Fruit fly (Drosophila melanogaster): Measurements from ENCODE around the gene Spase12.

The Spase12 gene

dm6 chr3R:29490912-29491311, at the start of gene Spase12:
Gene Spase12, minus strand, starts transcription at chr3R:29491150.
- TF ChIP-seq CG17801 (GFP tag; optimal IDR thresholded peaks at IDR 0.05; ENCODE audit: partially characterized antibody): peak; percentile 10

- TF ChIP-seq CG17801 (GFP tag; optimal IDR thresholded peaks at IDR 0.05; ENCODE audit: partially characterized antibody): no peak
Measured at dm6 chr3R:29538436-29538835, 47.5 kb upstream of the Spase12 start.

dm6 chr3R:29526565-29526964, 35.6 kb upstream of the Spase12 start:
- no peak for TF ChIP-seq CG17801 (GFP tag; optimal IDR thresholded peaks at IDR 0.05; ENCODE audit: partially characterized antibody)

- no peak for TF ChIP-seq CG17801 (GFP tag; optimal IDR thresholded peaks at IDR 0.05; ENCODE audit: partially characterized antibody)
Measured at dm6 chr3R:29523978-29524775, 33.2 kb upstream of the Spase12 start.

dm6 chr3R:29522164-29522563, 31.2 kb upstream of the Spase12 start:
- no peak for TF ChIP-seq CG17801 (GFP tag; optimal IDR thresholded peaks at IDR 0.05; ENCODE audit: partially characterized antibody)

dm6 chr3R:29520215-29520614, 29.3 kb upstream of the Spase12 start:
- no peak for TF ChIP-seq CG17801 (GFP tag; optimal IDR thresholded peaks at IDR 0.05; ENCODE audit: partially characterized antibody)

- TF ChIP-seq CG17801 (GFP tag; optimal IDR thresholded peaks at IDR 0.05; ENCODE audit: partially characterized antibody): no peak
Measured at dm6 chr3R:29519332-29519731, 28.4 kb upstream of the Spase12 start.

dm6 chr3R:29518498-29518897, 27.5 kb upstream of the Spase12 start:
- TF ChIP-seq CG17801 (GFP tag; optimal IDR thresholded peaks at IDR 0.05; ENCODE audit: partially characterized antibody): no peak

dm6 chr3R:29517923-29518322, 27.0 kb upstream of the Spase12 start:
- no peak for TF ChIP-seq CG17801 (GFP tag; optimal IDR thresholded peaks at IDR 0.05; ENCODE audit: partially characterized antibody)

dm6 chr3R:29516766-29517165, 25.8 kb upstream of the Spase12 start:
- no peak for TF ChIP-seq CG17801 (GFP tag; optimal IDR thresholded peaks at IDR 0.05; ENCODE audit: partially characterized antibody)

- no peak for TF ChIP-seq CG17801 (GFP tag; optimal IDR thresholded peaks at IDR 0.05; ENCODE audit: partially characterized antibody)
Measured at dm6 chr3R:29515417-29515816, 24.5 kb upstream of the Spase12 start, which contains the start of gene ND-20L. Gene ND-20L, plus strand, starts transcription at chr3R:29515717.

dm6 chr3R:29512306-29513044, 21.5 kb upstream of the Spase12 start:
- no peak for TF ChIP-seq CG17801 (GFP tag; optimal IDR thresholded peaks at IDR 0.05; ENCODE audit: partially characterized antibody)

dm6 chr3R:29511472-29511871, 20.5 kb upstream of the Spase12 start:
- no peak for TF ChIP-seq CG17801 (GFP tag; optimal IDR thresholded peaks at IDR 0.05; ENCODE audit: partially characterized antibody)

- TF ChIP-seq CG17801 (GFP tag; optimal IDR thresholded peaks at IDR 0.05; ENCODE audit: partially characterized antibody): no peak
Measured at dm6 chr3R:29508551-29509266, 17.8 kb upstream of the Spase12 start.

dm6 chr3R:29506581-29506980, 15.6 kb upstream of the Spase12 start:
- TF ChIP-seq CG17801 (GFP tag; optimal IDR thresholded peaks at IDR 0.05; ENCODE audit: partially characterized antibody): no peak

Measured in ovary, adult (tissue).